Worm (Caenorhabditis elegans) whole organism, L2 larva: Measurements from ENCODE around the gene hpd-1.

Source experiments
- R02D3.7 ChIP-seq: fragments of 150-350 bp; optimal IDR thresholded peaks from 2 replicates; lab custom pipeline; 2014; ENCODE audit warnings: missing biosample characterization, missing genetic modification characterization
- alr-1 ChIP-seq: fragments of 150-350 bp; optimal IDR thresholded peaks from 2 replicates; lab custom pipeline; 2014; ENCODE audit warnings: missing biosample characterization, missing genetic modification characterization
- ceh-82 ChIP-seq: fragments of 150-350 bp; optimal IDR thresholded peaks from 2 replicates; lab custom pipeline; 2014; ENCODE audit warnings: missing biosample characterization, missing genetic modification characterization
- lin-39 ChIP-seq: fragments of 150-350 bp; optimal IDR thresholded peaks from 2 replicates; lab custom pipeline; 2014; ENCODE audit warnings: missing biosample characterization, missing genetic modification reagents, missing genetic modification characterization
- mdl-1 ChIP-seq, 2 experiments: fragments of 150-350 bp in 1 of 2; sonication (generic microtip) in 1 of 2; optimal IDR thresholded peaks; 2 replicates each; lab custom pipeline; 2017; ENCODE audit warnings: missing biosample characterization in 2 of 2, missing genetic modification characterization in 2 of 2
- nhr-11 ChIP-seq: fragments of 150-350 bp; optimal IDR thresholded peaks from 2 replicates; lab custom pipeline; 2014; ENCODE audit warnings: missing biosample characterization, missing genetic modification characterization
- nhr-23 ChIP-seq: fragments of 150-350 bp; optimal IDR thresholded peaks from 2 replicates; lab custom pipeline; 2014; ENCODE audit warnings: missing biosample characterization, missing genetic modification reagents, missing genetic modification characterization
- skn-1 ChIP-seq: sonication (generic microtip); optimal IDR thresholded peaks from 2 replicates; lab custom pipeline; 2017; ENCODE audit warnings: missing biosample characterization, missing genetic modification characterization
- snpc-4 ChIP-seq: fragments of 150-350 bp; optimal IDR thresholded peaks from 2 replicates; lab custom pipeline; 2014; ENCODE audit warnings: missing biosample characterization, missing genetic modification characterization
- unc-39 ChIP-seq: fragments of 150-350 bp; optimal IDR thresholded peaks from 2 replicates; lab custom pipeline; 2014; ENCODE audit warnings: missing biosample characterization, missing genetic modification characterization
- unc-55 ChIP-seq: fragments of 150-350 bp; sonication (generic microtip); optimal IDR thresholded peaks from 3 replicates; lab custom pipeline; 2014; ENCODE audit warnings: missing biosample characterization, missing genetic modification reagents, missing genetic modification characterization
- zag-1 ChIP-seq: fragments of 150-350 bp; optimal IDR thresholded peaks from 2 replicates; lab custom pipeline; 2014; ENCODE audit warnings: missing biosample characterization, missing genetic modification characterization
- ztf-11 ChIP-seq: sonication (generic microtip); optimal IDR thresholded peaks from 2 replicates; lab custom pipeline; 2017; ENCODE audit warnings: missing biosample characterization, missing genetic modification characterization

ce11 chrIII:10523025-10523424 lies 12.3 kb upstream of the hpd-1 start:
- no peak for TF ChIP-seq snpc-4 (tag; lab: Kevin White, UChicago)
- TF ChIP-seq ceh-82 (tag; lab: Kevin White, UChicago): no peak
- TF ChIP-seq R02D3.7: no peak
- TF ChIP-seq nhr-11 (tag; lab: Kevin White, UChicago): no peak
- no peak for TF ChIP-seq skn-1 (tag; lab: Kevin White, UChicago)
- no peak for TF ChIP-seq ztf-11 (tag; lab: Kevin White, UChicago)
- TF ChIP-seq alr-1 (tag; lab: Kevin White, UChicago): no peak
- TF ChIP-seq unc-39 (tag; lab: Kevin White, UChicago): no peak
- peak; percentile 75 for TF ChIP-seq unc-55 (GFP tag; lab: Kevin White, UChicago)
- no peak for TF ChIP-seq lin-39 (tag; lab: Kevin White, UChicago)
- no peak for TF ChIP-seq zag-1 (tag; lab: Kevin White, UChicago)
- no peak for TF ChIP-seq nhr-23 (tag; lab: Kevin White, UChicago)
- TF ChIP-seq mdl-1 (tag; optimal IDR thresholded peaks at IDR 0.05; lab: Kevin White, UChicago): no peak
